Worm (Caenorhabditis elegans) whole organism, young adult: Measurements from ENCODE around the gene F18G5.1.

Experiments
- B0035.1 ChIP-seq: sonication (generic microtip); optimal IDR thresholded peaks from 2 replicates; lab custom pipeline; 2016; ENCODE audit warnings: missing genetic modification characterization, mild to moderate bottlenecking, missing compliant biosample characterization, missing genotype, missing genetic modification reagents
- B0261.1 ChIP-seq: sonication (generic microtip); optimal IDR thresholded peaks from 2 replicates; lab custom pipeline; 2016; ENCODE audit warnings: mild to moderate bottlenecking, missing genetic modification characterization, moderate library complexity, missing compliant biosample characterization
- B0336.3 ChIP-seq: fragments of 200-800 bp; sonication (Bioruptor generic); IDR thresholded peaks from 2 replicates; pipeline ENCODE4 v1.3.6; 2022; ENCODE audit warnings: missing genetic modification characterization, missing compliant biosample characterization
- D2030.7 ChIP-seq: fragments of 200-800 bp; sonication (Bioruptor generic); IDR thresholded peaks from 2 replicates; pipeline ENCODE4 v1.3.6; 2022; ENCODE audit warnings: missing genetic modification reagents, missing genetic modification characterization, missing compliant biosample characterization
- F22D6.2 ChIP-seq: sonication (generic microtip); optimal IDR thresholded peaks from 2 replicates; lab custom pipeline; 2016; ENCODE audit warnings: mild to moderate bottlenecking, missing genetic modification characterization, missing compliant biosample characterization
- F39B2.1 ChIP-seq: fragments of 200-800 bp; sonication (Bioruptor generic); IDR thresholded peaks from 2 replicates; pipeline ENCODE4 v1.3.6; 2022; ENCODE audit warnings: missing genetic modification reagents, missing genetic modification characterization, missing compliant biosample characterization
- K11D2.4 ChIP-seq: fragments of 200-800 bp; sonication (Bioruptor generic); IDR thresholded peaks from 2 replicates; pipeline ENCODE4 v1.3.6; 2022; ENCODE audit warnings: missing genetic modification reagents, missing genetic modification characterization, missing compliant biosample characterization
- Y53G8AR.9 ChIP-seq: fragments of 200-800 bp; sonication (Bioruptor generic); conservative IDR thresholded peaks from 2 replicates; pipeline ENCODE4 v1.3.6; 2022; ENCODE audit warnings: missing genetic modification reagents, missing genetic modification characterization, missing compliant biosample characterization
- Y56A3A.18 ChIP-seq: fragments of 200-800 bp; sonication (Bioruptor generic); IDR thresholded peaks from 2 replicates; pipeline ENCODE4 v1.3.6; 2022; ENCODE audit warnings: missing genetic modification reagents, missing genetic modification characterization, missing compliant biosample characterization
- akir-1 ChIP-seq: fragments of 200-800 bp; sonication (Bioruptor generic); optimal IDR thresholded peaks from 2 replicates; lab custom pipeline; 2018; ENCODE audit warnings: mild to moderate bottlenecking, missing genetic modification characterization, moderate library complexity, missing compliant biosample characterization
- aptf-3 ChIP-seq: fragments of 200-800 bp; sonication (Bioruptor generic); IDR thresholded peaks from 2 replicates; pipeline ENCODE4 v1.3.6; 2022; ENCODE audit warnings: missing genetic modification characterization, missing compliant biosample characterization
- atf-7 ChIP-seq: sonication (generic microtip); optimal IDR thresholded peaks from 2 replicates; lab custom pipeline; 2017; ENCODE audit warnings: mild to moderate bottlenecking, missing genetic modification characterization, missing compliant biosample characterization
- bed-2 ChIP-seq: fragments of 200-800 bp; sonication (Bioruptor generic); IDR thresholded peaks from 2 replicates; pipeline ENCODE4 v1.3.6; 2022; ENCODE audit warnings: missing genetic modification reagents, missing genetic modification characterization, missing compliant biosample characterization
- cebp-1 ChIP-seq, 2 experiments: fragments of 200-800 bp in 1 of 2; sonication (Bioruptor generic) in 1 of 2; sonication (generic microtip) in 1 of 2; IDR thresholded peaks in 1 of 2; optimal IDR thresholded peaks in 1 of 2; 2 replicates each; pipeline versions ENCODE4 v1.3.6 to Lab custom; 2017 to 2022; ENCODE audit warnings: missing compliant biosample characterization in 2 of 2, missing genetic modification characterization in 2 of 2, mild to moderate bottlenecking in 1 of 2, missing genetic modification reagents in 1 of 2, moderate library complexity in 1 of 2
- ceh-58 ChIP-seq: fragments of 200-800 bp; sonication (Bioruptor generic); IDR thresholded peaks from 2 replicates; pipeline ENCODE4 v1.3.6; 2022; ENCODE audit warnings: missing genetic modification characterization, missing compliant biosample characterization
- ceh-91 ChIP-seq: fragments of 200-800 bp; sonication (Bioruptor generic); IDR thresholded peaks from 2 replicates; pipeline ENCODE4 v1.3.6; 2022; ENCODE audit warnings: missing genetic modification reagents, missing genetic modification characterization, missing compliant biosample characterization
- dox-1 ChIP-seq: fragments of 200-800 bp; sonication (Bioruptor generic); IDR thresholded peaks from 2 replicates; pipeline ENCODE4 v1.3.6; 2022; ENCODE audit warnings: missing genetic modification reagents, missing genetic modification characterization, missing compliant biosample characterization
- dpl-1 ChIP-seq: fragments of 150-350 bp; optimal IDR thresholded peaks from 2 replicates; lab custom pipeline; 2014; ENCODE audit warnings: missing biosample characterization, missing genetic modification reagents, missing genetic modification characterization
- egl-18 ChIP-seq: fragments of 200-800 bp; sonication (Bioruptor generic); IDR thresholded peaks from 2 replicates; pipeline ENCODE4 v1.3.6; 2022; ENCODE audit warnings: missing genetic modification reagents, missing genetic modification characterization, missing compliant biosample characterization
- egl-44 ChIP-seq: fragments of 200-800 bp; sonication (Bioruptor generic); IDR thresholded peaks from 2 replicates; pipeline ENCODE4 v1.3.6; 2022; ENCODE audit warnings: missing genetic modification reagents, missing genetic modification characterization, missing compliant biosample characterization
- hlh-26 ChIP-seq: fragments of 200-800 bp; sonication (Bioruptor generic); conservative IDR thresholded peaks from 2 replicates; pipeline ENCODE4 v1.3.6; 2022; ENCODE audit warnings: missing genetic modification reagents, missing genetic modification characterization, missing compliant biosample characterization
- hmg-1.2 ChIP-seq: fragments of 200-800 bp; sonication (Bioruptor generic); IDR thresholded peaks from 2 replicates; pipeline ENCODE4 v1.3.6; 2022; ENCODE audit warnings: missing genetic modification reagents, missing genetic modification characterization, missing compliant biosample characterization
- hmg-20 ChIP-seq: fragments of 200-800 bp; sonication (Bioruptor generic); IDR thresholded peaks from 2 replicates; pipeline ENCODE4 v1.3.6; 2022; ENCODE audit warnings: missing genetic modification reagents, missing genetic modification characterization, missing compliant biosample characterization
- let-526 ChIP-seq: fragments of 200-800 bp; sonication (Bioruptor generic); IDR thresholded peaks from 2 replicates; pipeline ENCODE4 v1.3.6; 2022; ENCODE audit warnings: missing genetic modification reagents, missing genetic modification characterization, missing compliant biosample characterization
- let-607 ChIP-seq, 2 experiments: fragments of 200-800 bp in 1 of 2; sonication (Bioruptor generic) in 1 of 2; sonication (generic microtip) in 1 of 2; optimal IDR thresholded peaks; 2 replicates each; lab custom pipeline; 2016 to 2018; ENCODE audit warnings: mild to moderate bottlenecking in 2 of 2, missing compliant biosample characterization in 2 of 2, missing genetic modification characterization in 2 of 2, moderate library complexity in 2 of 2, missing genotype in 1 of 2
- lsy-27 ChIP-seq: sonication (generic microtip); optimal IDR thresholded peaks from 2 replicates; lab custom pipeline; 2017; ENCODE audit warnings: missing genetic modification characterization, mild to moderate bottlenecking, missing compliant biosample characterization, antibody characterized with exemption, missing genotype, borderline replicate concordance; ENCODE audit not compliant: insufficient read depth
- madf-10 ChIP-seq: sonication (generic microtip); optimal IDR thresholded peaks from 2 replicates; lab custom pipeline; 2016; ENCODE audit warnings: mild to moderate bottlenecking, missing genetic modification characterization, missing compliant biosample characterization
- madf-8 ChIP-seq: fragments of 200-800 bp; sonication (Bioruptor generic); conservative IDR thresholded peaks from 2 replicates; pipeline ENCODE4 v1.3.6; 2022; ENCODE audit warnings: missing genetic modification reagents, missing genetic modification characterization, missing compliant biosample characterization
- mes-4 ChIP-seq: sonication (generic microtip); optimal IDR thresholded peaks from 2 replicates; lab custom pipeline; 2016; ENCODE audit warnings: missing genotype, missing genetic modification characterization, missing compliant biosample characterization
- nfyb-1 ChIP-seq: fragments of 200-800 bp; sonication (Bioruptor generic); IDR thresholded peaks from 2 replicates; pipeline ENCODE4 v1.3.6; 2022; ENCODE audit warnings: missing genetic modification reagents, missing genetic modification characterization, missing compliant biosample characterization
- nhr-27 ChIP-seq: fragments of 200-800 bp; sonication (Bioruptor generic); optimal IDR thresholded peaks from 2 replicates; lab custom pipeline; 2018; ENCODE audit warnings: mild to moderate bottlenecking, missing genetic modification characterization, moderate library complexity, missing compliant biosample characterization
- nhr-80 ChIP-seq: sonication (generic microtip); optimal IDR thresholded peaks from 2 replicates; lab custom pipeline; 2016; ENCODE audit warnings: missing genetic modification characterization, missing compliant biosample characterization
- nhr-90 ChIP-seq: sonication (generic microtip); optimal IDR thresholded peaks from 2 replicates; lab custom pipeline; 2016; ENCODE audit warnings: missing genotype, mild to moderate bottlenecking, missing genetic modification characterization, missing compliant biosample characterization
- pbrm-1 ChIP-seq: fragments of 200-800 bp; sonication (Bioruptor generic); IDR thresholded peaks from 2 replicates; pipeline ENCODE4 v1.3.6; 2022; ENCODE audit warnings: missing genetic modification reagents, missing genetic modification characterization, missing compliant biosample characterization
- pha-4 ChIP-seq: fragments of 150-350 bp; sonication (generic microtip); optimal IDR thresholded peaks from 2 replicates; lab custom pipeline; 2014; ENCODE audit warnings: missing biosample characterization, missing genetic modification reagents, missing genetic modification characterization
- sea-2 ChIP-seq: fragments of 200-800 bp; sonication (Bioruptor generic); IDR thresholded peaks from 2 replicates; pipeline ENCODE4 v1.3.6; 2022; ENCODE audit warnings: missing genetic modification characterization, missing compliant biosample characterization
- snpc-3.4 ChIP-seq: sonication (generic microtip); optimal IDR thresholded peaks from 2 replicates; lab custom pipeline; 2017; ENCODE audit warnings: missing genetic modification characterization, mild to moderate bottlenecking, missing compliant biosample characterization, antibody characterized with exemption, moderate library complexity, missing genotype, missing genetic modification reagents
- snpc-4 ChIP-seq, 5 experiments: fragments of 150-350 bp in 1 of 5; sonication (generic microtip) in 4 of 5; optimal IDR thresholded peaks; 2 replicates each; lab custom pipeline; 2014 to 2018; ENCODE audit warnings: missing genetic modification characterization in 5 of 5, missing biosample characterization in 3 of 5, antibody characterized with exemption in 2 of 5, mild to moderate bottlenecking in 2 of 5, missing compliant biosample characterization in 2 of 5, missing genotype in 2 of 5, moderate library complexity in 2 of 5, missing genetic modification reagents in 1 of 5
- tbp1 ChIP-seq: fragments of 200-800 bp; sonication (Bioruptor generic); optimal IDR thresholded peaks from 2 replicates; lab custom pipeline; 2018; ENCODE audit warnings: mild to moderate bottlenecking, missing genetic modification characterization, missing compliant biosample characterization
- tlf-1 ChIP-seq: fragments of 200-800 bp; sonication (Bioruptor generic); optimal IDR thresholded peaks from 2 replicates; lab custom pipeline; 2018; ENCODE audit warnings: mild to moderate bottlenecking, missing genetic modification characterization, missing compliant biosample characterization
- zim-3 ChIP-seq: sonication (generic microtip); optimal IDR thresholded peaks from 2 replicates; lab custom pipeline; 2017; ENCODE audit warnings: mild to moderate bottlenecking, missing genetic modification characterization, moderate library complexity, missing compliant biosample characterization
- ztf-22 ChIP-seq: fragments of 200-800 bp; sonication (Bioruptor generic); optimal IDR thresholded peaks from 2 replicates; lab custom pipeline; 2018; ENCODE audit warnings: mild to moderate bottlenecking, missing genetic modification characterization, moderate library complexity, missing compliant biosample characterization
- ztf-3 ChIP-seq: fragments of 200-800 bp; sonication (Bioruptor generic); optimal IDR thresholded peaks from 2 replicates; lab custom pipeline; 2018; ENCODE audit warnings: mild to moderate bottlenecking, missing genetic modification characterization, missing compliant biosample characterization
- ztf-6 ChIP-seq: fragments of 200-800 bp; sonication (Bioruptor generic); IDR thresholded peaks from 2 replicates; pipeline ENCODE4 v1.3.6; 2022; ENCODE audit warnings: missing genetic modification reagents, missing genetic modification characterization, missing compliant biosample characterization

Gene F18G5.1

ce11 chrX:9264231-9264630 lies 4.6 kb downstream of the F18G5.1 start, which contains the start of gene F18G5.6:
Gene F18G5.6 (minus strand): TSS chrX:9264331.
- TF ChIP-seq sea-2 (GFP tag; lab: Robert Waterston, UW) (no peak), lsy-27 (tag; lab: Kevin White, UChicago) (no peak), egl-18 (GFP tag; lab: Robert Waterston, UW) (no peak), hlh-26 (GFP tag; lab: Robert Waterston, UW) (no peak), Y56A3A.18 (GFP tag; lab: Robert Waterston, UW) (no peak), hmg-20 (GFP tag; lab: Robert Waterston, UW) (no peak), ceh-91 (GFP tag; lab: Robert Waterston, UW) (no peak), D2030.7 (GFP tag; lab: Robert Waterston, UW) (no peak), hmg-1.2 (GFP tag; lab: Robert Waterston, UW) (no peak), nhr-27 (tag; lab: Kevin White, UChicago) (no peak), zim-3 (tag; lab: Kevin White, UChicago) (no peak), B0261.1 (no peak), pha-4 (tag; lab: Kevin White, UChicago) (no peak), akir-1 (GFP tag; lab: Kevin White, UChicago) (no peak), B0035.1 (no peak)
- TF ChIP-seq, all 124 proteins: peak for 0

ce11 chrX:9264636-9265035 lies 5.0 kb downstream of the F18G5.1 start:
- TF ChIP-seq cebp-1 (GFP tag; IDR thresholded peaks at IDR 0.05; lab: Robert Waterston, UW) (peak; percentile 35; the same call in 1 of the 2 replicates), cebp-1 (tag; optimal IDR thresholded peaks at IDR 0.05; lab: Kevin White, UChicago) (peak; percentile 69), nhr-90 (tag; lab: Kevin White, UChicago) (peak; percentile 3), madf-10 (tag; lab: Kevin White, UChicago) (peak; percentile 40), snpc-3.4 (tag; lab: Kevin White, UChicago) (peak; percentile 0), pha-4 (tag; lab: Kevin White, UChicago) (peak; percentile 71), madf-8 (GFP tag; lab: Robert Waterston, UW) (no peak), ztf-6 (GFP tag; lab: Robert Waterston, UW) (no peak), tbp1 (GFP tag; lab: Kevin White, UChicago) (peak; percentile 27), mes-4 (tag; lab: Kevin White, UChicago) (no peak), egl-44 (GFP tag; lab: Robert Waterston, UW) (no peak), dox-1 (GFP tag; lab: Robert Waterston, UW) (peak; percentile 40; the same call in 1 of the 2 replicates), bed-2 (no peak), Y56A3A.18 (GFP tag; lab: Robert Waterston, UW) (peak; percentile 13; the same call in 1 of the 2 replicates), tlf-1 (GFP tag; lab: Kevin White, UChicago) (peak; percentile 29), Y53G8AR.9 (GFP tag; lab: Robert Waterston, UW) (0 out of 2 replicates have a peak, but pooled peaks have one; percentile 29), F22D6.2 (tag; lab: Kevin White, UChicago) (peak; percentile 30), K11D2.4 (GFP tag; lab: Robert Waterston, UW) (peak; percentile 54; the same call in 1 of the 2 replicates), B0336.3 (GFP tag; lab: Robert Waterston, UW) (peak; percentile 44; the same call in 1 of the 2 replicates), ztf-3 (GFP tag; lab: Kevin White, UChicago) (no peak), pbrm-1 (GFP tag; lab: Robert Waterston, UW) (0 out of 2 replicates have a peak, but pooled peaks have one; percentile 27), let-526 (peak; percentile 46; the same call in 1 of the 2 replicates), F39B2.1 (GFP tag; lab: Robert Waterston, UW) (no peak), nhr-80 (tag; lab: Kevin White, UChicago) (peak; percentile 91), let-607 (tag; optimal IDR thresholded peaks at IDR 0.05; lab: Kevin White, UChicago) (peak in 1 of 2 experiments; percentile 32), ceh-58 (GFP tag; lab: Robert Waterston, UW) (no peak), ztf-22 (GFP tag; lab: Kevin White, UChicago) (peak; percentile 16), atf-7 (peak; percentile 61), B0261.1 (no peak), aptf-3 (GFP tag; lab: Robert Waterston, UW) (no peak), dpl-1 (GFP tag; lab: Kevin White, UChicago) (no peak), nfyb-1 (GFP tag; lab: Robert Waterston, UW) (peak; percentile 46; the same call in 1 of the 2 replicates), snpc-4 (GFP tag; optimal IDR thresholded peaks at IDR 0.05; lab: Kevin White, UChicago) (no peak), snpc-4 (tag; optimal IDR thresholded peaks at IDR 0.05; lab: Kevin White, UChicago) (no peak)
